Worm (Caenorhabditis elegans) whole organism, L4 larva: ENCODE measurements around the gene sdz-8.

Source experiments
- D1046.2 ChIP-seq: fragments of 200-800 bp; sonication (Bioruptor generic); IDR thresholded peaks from 2 replicates; pipeline ENCODE4 v1.3.6; 2022; ENCODE audit warnings: missing genetic modification characterization, missing compliant biosample characterization
- F10B5.3 ChIP-seq: sonication (generic microtip); optimal IDR thresholded peaks from 2 replicates; lab custom pipeline; 2016; ENCODE audit warnings: mild to moderate bottlenecking, missing genetic modification characterization, missing compliant biosample characterization
- F44E2.7 ChIP-seq: fragments of 200-800 bp; sonication (Bioruptor generic); IDR thresholded peaks from 2 replicates; pipeline ENCODE4 v2.1.2; 2022; ENCODE audit warnings: missing genetic modification characterization, missing compliant biosample characterization
- T20F7.1 ChIP-seq: fragments of 200-800 bp; sonication (Bioruptor generic); optimal IDR thresholded peaks from 2 replicates; lab custom pipeline; 2018; ENCODE audit warnings: mild to moderate bottlenecking, missing genetic modification characterization, missing compliant biosample characterization
- T26A8.4 ChIP-seq: fragments of 200-800 bp; sonication (Bioruptor generic); IDR thresholded peaks from 2 replicates; pipeline ENCODE4 v1.3.6; 2022; ENCODE audit warnings: missing genetic modification characterization, missing compliant biosample characterization
- Y105C5A.15 ChIP-seq: fragments of 200-800 bp; sonication (Bioruptor generic); IDR thresholded peaks from 2 replicates; pipeline ENCODE4 v1.3.6; 2022; ENCODE audit warnings: missing genetic modification characterization, missing compliant biosample characterization
- Y48G9A.11 ChIP-seq: fragments of 200-800 bp; sonication (Bioruptor generic); IDR thresholded peaks from 2 replicates; pipeline ENCODE4 v1.3.6; 2022; ENCODE audit warnings: missing genetic modification reagents, missing genetic modification characterization, missing compliant biosample characterization
- Y75B8A.6 ChIP-seq: fragments of 200-800 bp; sonication (Bioruptor generic); IDR thresholded peaks from 2 replicates; pipeline ENCODE4 v1.3.6; 2022; ENCODE audit warnings: missing genetic modification reagents, missing genetic modification characterization, missing compliant biosample characterization
- ZK337.2 ChIP-seq: fragments of 200-800 bp; sonication (Bioruptor generic); IDR thresholded peaks from 2 replicates; pipeline ENCODE4 v1.3.6; 2022; ENCODE audit warnings: missing genetic modification reagents, missing genetic modification characterization, missing compliant biosample characterization
- ceh-20 ChIP-seq: fragments of 200-800 bp; sonication (Bioruptor generic); IDR thresholded peaks from 2 replicates; pipeline ENCODE4 v1.3.6; 2022; ENCODE audit warnings: missing genetic modification reagents, missing genetic modification characterization, missing compliant biosample characterization
- ceh-28 ChIP-seq: fragments of 150-350 bp; optimal IDR thresholded peaks from 2 replicates; lab custom pipeline; 2014; ENCODE audit warnings: missing biosample characterization, missing genetic modification reagents, missing genetic modification characterization
- ceh-32 ChIP-seq: sonication (generic microtip); optimal IDR thresholded peaks from 2 replicates; lab custom pipeline; 2016; ENCODE audit warnings: mild to moderate bottlenecking, missing genetic modification characterization, missing compliant biosample characterization; ENCODE audit not compliant: poor library complexity
- ceh-44 ChIP-seq: fragments of 200-800 bp; sonication (Bioruptor generic); IDR thresholded peaks from 2 replicates; pipeline ENCODE4 v1.3.6; 2022; ENCODE audit warnings: missing genetic modification reagents, missing genetic modification characterization, missing compliant biosample characterization
- ces-1 ChIP-seq: fragments of 150-350 bp; sonication (generic microtip); optimal IDR thresholded peaks from 4 replicates; lab custom pipeline; 2014; ENCODE audit warnings: missing biosample characterization, missing genetic modification reagents, missing genetic modification characterization
- daf-16 ChIP-seq, 3 experiments: sonication (generic microtip); optimal IDR thresholded peaks; 2 replicates each; lab custom pipeline; 2016 to 2017; ENCODE audit warnings: missing genetic modification characterization in 3 of 3, missing genetic modification reagents in 3 of 3, mild to moderate bottlenecking in 2 of 3, missing compliant biosample characterization in 2 of 3, missing biosample characterization in 1 of 3, moderate library complexity in 1 of 3
- daf-19 ChIP-seq: fragments of 200-800 bp; sonication (Bioruptor generic); conservative IDR thresholded peaks from 2 replicates; pipeline ENCODE4 v1.3.6; 2022; ENCODE audit warnings: missing genetic modification characterization, missing compliant biosample characterization
- dmd-8 ChIP-seq: fragments of 200-800 bp; sonication (Bioruptor generic); IDR thresholded peaks from 2 replicates; pipeline ENCODE4 v1.3.6; 2022; ENCODE audit warnings: missing genetic modification characterization, missing compliant biosample characterization
- dve-1 ChIP-seq: sonication (generic microtip); optimal IDR thresholded peaks from 2 replicates; lab custom pipeline; 2017; ENCODE audit warnings: antibody characterized with exemption, mild to moderate bottlenecking, missing genetic modification characterization, missing compliant biosample characterization; ENCODE audit not compliant: insufficient read depth
- gei-8 ChIP-seq: fragments of 200-800 bp; sonication (Bioruptor generic); optimal IDR thresholded peaks from 2 replicates; lab custom pipeline; 2018; ENCODE audit warnings: mild to moderate bottlenecking, missing genetic modification characterization, missing compliant biosample characterization
- hlh-11 ChIP-seq: fragments of 200-800 bp; sonication (Bioruptor generic); optimal IDR thresholded peaks from 2 replicates; lab custom pipeline; 2018; ENCODE audit warnings: mild to moderate bottlenecking, missing genetic modification characterization, missing compliant biosample characterization
- lim-7 ChIP-seq: fragments of 200-800 bp; sonication (Bioruptor generic); IDR thresholded peaks from 2 replicates; pipeline ENCODE4 v1.3.6; 2022; ENCODE audit warnings: missing genetic modification characterization, missing compliant biosample characterization
- lin-1 ChIP-seq: fragments of 200-800 bp; sonication (Bioruptor generic); IDR thresholded peaks from 2 replicates; pipeline ENCODE4 v1.3.6; 2022; ENCODE audit warnings: missing genetic modification reagents, missing genetic modification characterization, missing compliant biosample characterization
- lin-38 ChIP-seq: fragments of 200-800 bp; sonication (Bioruptor generic); IDR thresholded peaks from 2 replicates; pipeline ENCODE4 v1.3.6; 2022; ENCODE audit warnings: missing genetic modification reagents, missing genetic modification characterization, missing compliant biosample characterization
- mdt-29 ChIP-seq: fragments of 200-800 bp; sonication (Bioruptor generic); IDR thresholded peaks from 2 replicates; pipeline ENCODE4 v1.3.6; 2022; ENCODE audit warnings: missing genetic modification reagents, missing genetic modification characterization, missing compliant biosample characterization
- mep-1 ChIP-seq: fragments of 150-350 bp; sonication (generic microtip); optimal IDR thresholded peaks from 3 replicates; lab custom pipeline; 2014; ENCODE audit warnings: missing biosample characterization, missing genetic modification characterization
- nhr-11 ChIP-seq: fragments of 150-350 bp; optimal IDR thresholded peaks from 2 replicates; lab custom pipeline; 2014; ENCODE audit warnings: missing biosample characterization, missing genetic modification characterization
- nhr-111 ChIP-seq: fragments of 200-800 bp; sonication (Bioruptor generic); optimal IDR thresholded peaks from 2 replicates; lab custom pipeline; 2018; ENCODE audit warnings: mild to moderate bottlenecking, missing genetic modification characterization, missing compliant biosample characterization
- nhr-25 ChIP-seq: sonication (generic microtip); optimal IDR thresholded peaks from 2 replicates; lab custom pipeline; 2017; ENCODE audit warnings: missing genetic modification characterization, mild to moderate bottlenecking, missing compliant biosample characterization, antibody characterized with exemption, moderate library complexity, borderline replicate concordance; ENCODE audit not compliant: insufficient read depth
- nhr-28 ChIP-seq: fragments of 150-350 bp; optimal IDR thresholded peaks from 2 replicates; lab custom pipeline; 2014; ENCODE audit warnings: missing biosample characterization, missing genetic modification characterization
- nhr-41 ChIP-seq: fragments of 200-800 bp; sonication (Bioruptor generic); IDR thresholded peaks from 2 replicates; pipeline ENCODE4 v1.3.6; 2022; ENCODE audit warnings: missing genetic modification reagents, missing genetic modification characterization, missing compliant biosample characterization
- nhr-42 ChIP-seq: fragments of 200-800 bp; sonication (Bioruptor generic); IDR thresholded peaks from 2 replicates; pipeline ENCODE4 v1.3.6; 2022; ENCODE audit warnings: missing genetic modification characterization, missing compliant biosample characterization
- nhr-48 ChIP-seq: sonication (generic microtip); optimal IDR thresholded peaks from 2 replicates; lab custom pipeline; 2016; ENCODE audit warnings: mild to moderate bottlenecking, missing genetic modification characterization, missing compliant biosample characterization
- nhr-76 ChIP-seq: fragments of 150-350 bp; optimal IDR thresholded peaks from 2 replicates; lab custom pipeline; 2014; ENCODE audit warnings: missing biosample characterization, missing genetic modification characterization
- pha-4 ChIP-seq, 2 experiments: fragments of 150-350 bp in 1 of 2; fragments of 200-800 bp in 1 of 2; sonication (Bioruptor generic) in 1 of 2; IDR thresholded peaks in 1 of 2; optimal IDR thresholded peaks in 1 of 2; 2 replicates each; pipeline versions ENCODE4 v1.3.6 to Lab custom; 2014 to 2022; ENCODE audit warnings: missing genetic modification characterization in 2 of 2, missing genetic modification reagents in 2 of 2, missing biosample characterization in 1 of 2, missing compliant biosample characterization in 1 of 2
- pqm-1 ChIP-seq: sonication (generic microtip); optimal IDR thresholded peaks from 2 replicates; lab custom pipeline; 2017; ENCODE audit warnings: missing biosample characterization, missing genetic modification characterization
- set-16 ChIP-seq: fragments of 200-800 bp; sonication (Bioruptor generic); IDR thresholded peaks from 2 replicates; pipeline ENCODE4 v1.3.6; 2022; ENCODE audit warnings: missing genetic modification reagents, missing genetic modification characterization, missing compliant biosample characterization
- skn-1 ChIP-seq: fragments of 150-350 bp; optimal IDR thresholded peaks from 2 replicates; lab custom pipeline; 2014; ENCODE audit warnings: missing biosample characterization, missing genetic modification characterization
- unc-62 ChIP-seq, 3 experiments: fragments of 150-350 bp in 1 of 3; sonication (generic microtip); optimal IDR thresholded peaks in 2 of 3; peaks in 1 of 3; 1 replicate in 1 of 3; 2 replicates in 2 of 3; lab custom pipeline; 2014 to 2017; ENCODE audit warnings: missing biosample characterization in 3 of 3, missing genetic modification characterization in 3 of 3, missing genetic modification reagents in 3 of 3, missing genotype in 1 of 3
- zip-11 ChIP-seq: fragments of 200-800 bp; sonication (Bioruptor generic); IDR thresholded peaks from 2 replicates; pipeline ENCODE4 v1.3.6; 2022; ENCODE audit warnings: missing genetic modification characterization, missing compliant biosample characterization

The sdz-8 gene

DNA sequence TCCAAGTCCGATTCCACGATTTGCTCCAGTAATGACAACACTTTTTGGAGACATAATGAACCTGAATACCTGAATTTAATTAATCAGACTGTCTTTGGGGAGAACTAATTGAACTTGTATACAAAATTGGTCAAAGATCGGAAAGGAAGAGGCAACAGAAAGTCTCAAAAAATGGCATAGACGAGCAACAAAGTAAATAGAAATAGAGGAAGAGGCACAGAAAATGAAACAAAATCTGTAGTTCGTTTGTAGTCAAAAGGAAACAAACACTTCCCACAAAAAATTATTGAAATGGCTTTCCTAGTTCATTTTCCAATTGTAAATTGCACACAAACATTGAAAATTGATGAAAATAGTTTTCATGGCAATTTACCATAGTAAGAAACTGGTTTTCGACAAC is 1.3 kb downstream of the sdz-8 start, which contains the start of gene C55A6.6:
TSS of gene C55A6.6 (minus strand) at position 61 of the 400 bp plus-strand sequence.
- TF ChIP-seq nhr-28 (tag; lab: Kevin White, UChicago) (peak; percentile 81), pqm-1 (tag; lab: Kevin White, UChicago) (peak; percentile 4), nhr-41 (GFP tag; lab: Robert Waterston, UW) (no peak), set-16 (GFP tag; lab: Robert Waterston, UW) (no peak), daf-16 (GFP tag; optimal IDR thresholded peaks at IDR 0.05; lab: Kevin White, UChicago) (no peak), daf-16 (tag; optimal IDR thresholded peaks at IDR 0.05; lab: Kevin White, UChicago) (peak; percentile 15), T20F7.1 (GFP tag; lab: Kevin White, UChicago) (no peak)
- TF ChIP-seq, all 104 proteins: peak for 3

DNA sequence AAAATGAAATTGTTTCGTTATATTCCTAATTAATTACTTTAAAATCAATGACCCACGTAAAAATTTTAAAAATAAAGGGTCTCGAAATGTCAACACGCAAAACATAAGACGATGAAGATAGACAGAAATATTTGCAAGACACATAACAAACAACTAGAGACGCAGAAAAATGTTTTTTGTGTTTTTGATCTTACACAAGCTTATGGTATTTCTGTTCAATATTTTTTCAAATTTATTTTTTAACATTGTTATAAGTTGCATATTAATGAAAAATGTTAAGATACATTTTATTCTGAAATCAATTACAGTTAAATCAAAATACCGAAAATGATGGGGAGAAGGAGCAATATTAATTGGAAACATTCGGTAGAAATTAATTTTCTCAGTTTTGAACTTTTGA is 2.6 kb downstream of the sdz-8 start, which contains the start of gene C55A6.3:
TSS of gene C55A6.3 (minus strand) at position 101 of the 400 bp plus-strand sequence.
- TF ChIP-seq daf-16 (GFP tag; optimal IDR thresholded peaks at IDR 0.05; lab: Kevin White, UChicago) (no peak), daf-16 (tag; optimal IDR thresholded peaks at IDR 0.05; lab: Kevin White, UChicago) (peak; percentile 9), dmd-8 (GFP tag; lab: Robert Waterston, UW) (no peak), ceh-44 (GFP tag; lab: Robert Waterston, UW) (no peak), unc-62 (GFP tag; optimal IDR thresholded peaks at IDR 0.05 in 1 of 2; lab: Kevin White, UChicago) (peak in 1 of 2 experiments; percentile 34), unc-62 (tag; optimal IDR thresholded peaks at IDR 0.05; lab: Kevin White, UChicago) (no peak), gei-8 (GFP tag; lab: Kevin White, UChicago) (no peak), daf-19 (GFP tag; lab: Robert Waterston, UW) (no peak)
- TF ChIP-seq, all 104 proteins: peak for 2

DNA sequence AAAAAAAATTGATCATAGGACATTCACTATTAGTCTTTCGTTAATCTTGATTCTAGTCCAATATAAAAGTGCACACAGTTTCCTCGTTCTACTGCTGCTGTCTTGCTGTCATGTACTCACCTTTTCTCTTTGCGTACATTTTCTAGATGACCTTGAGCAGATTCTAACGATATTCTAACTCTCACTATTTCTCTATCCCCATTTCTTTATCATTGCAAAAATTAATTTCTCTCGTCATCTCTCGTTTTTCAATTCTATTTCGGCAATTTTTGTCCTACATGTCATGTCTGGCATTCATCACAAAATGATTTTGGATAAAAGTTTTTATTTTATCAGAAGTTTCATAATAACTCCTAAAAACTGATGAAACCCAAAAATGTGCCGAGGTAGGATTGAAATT is 7.2 kb downstream of the sdz-8 start, which contains the start of gene ttll-5:
TSS of gene ttll-5 (plus strand) at position 288 of the 400 bp plus-strand sequence.
- TF ChIP-seq ceh-20 (GFP tag; lab: Robert Waterston, UW), result no peak
- TF ChIP-seq unc-62 (GFP tag; optimal IDR thresholded peaks at IDR 0.05 in 1 of 2; lab: Kevin White, UChicago), result no peak
- no peak for TF ChIP-seq unc-62 (tag; optimal IDR thresholded peaks at IDR 0.05; lab: Kevin White, UChicago)
- no peak for TF ChIP-seq lim-7
- no peak for TF ChIP-seq nhr-11 (tag; lab: Kevin White, UChicago)
- no peak for TF ChIP-seq ceh-32 (tag; lab: Kevin White, UChicago)
- no peak for TF ChIP-seq set-16 (GFP tag; lab: Robert Waterston, UW)
- TF ChIP-seq nhr-25 (tag; lab: Kevin White, UChicago), result peak; percentile 8
- peak; percentile 36 for TF ChIP-seq nhr-28 (tag; lab: Kevin White, UChicago)
- no peak for TF ChIP-seq ces-1
- TF ChIP-seq pha-4 (GFP tag; IDR thresholded peaks at IDR 0.05; lab: Robert Waterston, UW), result no peak
- TF ChIP-seq pha-4 (tag; optimal IDR thresholded peaks at IDR 0.05; lab: Kevin White, UChicago), result no peak
- no peak for TF ChIP-seq dmd-8 (GFP tag; lab: Robert Waterston, UW)
- TF ChIP-seq mep-1 (tag; lab: Kevin White, UChicago), result no peak
- TF ChIP-seq Y48G9A.11 (GFP tag; lab: Robert Waterston, UW), result no peak
- TF ChIP-seq Y105C5A.15 (GFP tag; lab: Robert Waterston, UW), result no peak
- no peak for TF ChIP-seq ceh-28 (tag; lab: Kevin White, UChicago)
- TF ChIP-seq Y75B8A.6 (GFP tag; lab: Robert Waterston, UW), result no peak
- no peak for TF ChIP-seq skn-1 (tag; lab: Kevin White, UChicago)

DNA sequence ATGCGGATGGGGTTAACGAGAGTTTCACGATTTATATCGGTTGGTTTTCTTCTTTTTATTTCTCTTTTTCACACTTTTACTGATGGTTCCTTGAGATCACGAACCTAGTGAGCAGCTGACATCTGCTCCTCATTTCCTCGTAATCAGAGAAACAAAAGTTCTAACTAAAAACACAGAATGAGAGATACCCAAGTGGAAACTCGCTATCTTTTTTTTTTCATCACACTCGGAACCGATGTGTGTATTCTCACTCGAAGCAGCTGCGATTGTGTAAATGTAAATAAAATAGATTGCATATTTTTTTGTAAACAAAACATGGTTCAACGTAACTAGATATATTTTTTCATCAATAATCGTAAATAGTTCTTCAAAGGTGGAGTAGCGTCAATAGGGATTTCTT is 9.6 kb downstream of the sdz-8 start:
- TF ChIP-seq Y75B8A.6 (GFP tag; lab: Robert Waterston, UW) (no peak), hlh-11 (tag; lab: Kevin White, UChicago) (peak; percentile 51), T26A8.4 (GFP tag; lab: Robert Waterston, UW) (no peak), lin-38 (no peak), nhr-42 (GFP tag; lab: Robert Waterston, UW) (no peak), nhr-111 (GFP tag; lab: Kevin White, UChicago) (no peak), nhr-76 (tag; lab: Kevin White, UChicago) (no peak), ceh-20 (GFP tag; lab: Robert Waterston, UW) (no peak), unc-62 (GFP tag; optimal IDR thresholded peaks at IDR 0.05 in 1 of 2; lab: Kevin White, UChicago) (no peak), unc-62 (tag; optimal IDR thresholded peaks at IDR 0.05; lab: Kevin White, UChicago) (no peak), mdt-29 (no peak), daf-19 (GFP tag; lab: Robert Waterston, UW) (no peak), dve-1 (tag; lab: Kevin White, UChicago) (no peak), F10B5.3 (no peak), mep-1 (tag; lab: Kevin White, UChicago) (no peak), daf-16 (GFP tag; optimal IDR thresholded peaks at IDR 0.05; lab: Kevin White, UChicago) (peak in 1 of 2 experiments; percentile 97), daf-16 (tag; optimal IDR thresholded peaks at IDR 0.05; lab: Kevin White, UChicago) (no peak), zip-11 (GFP tag; lab: Robert Waterston, UW) (no peak), nhr-48 (tag; lab: Kevin White, UChicago) (no peak), lin-1 (GFP tag; lab: Robert Waterston, UW) (no peak), ZK337.2 (GFP tag; lab: Robert Waterston, UW) (no peak), F44E2.7 (no peak), nhr-11 (tag; lab: Kevin White, UChicago) (peak; percentile 24), D1046.2 (GFP tag; lab: Robert Waterston, UW) (no peak)
